Fruit fly (Drosophila melanogaster): ENCODE data around the gene Sap-r.

The Sap-r gene

DNA sequence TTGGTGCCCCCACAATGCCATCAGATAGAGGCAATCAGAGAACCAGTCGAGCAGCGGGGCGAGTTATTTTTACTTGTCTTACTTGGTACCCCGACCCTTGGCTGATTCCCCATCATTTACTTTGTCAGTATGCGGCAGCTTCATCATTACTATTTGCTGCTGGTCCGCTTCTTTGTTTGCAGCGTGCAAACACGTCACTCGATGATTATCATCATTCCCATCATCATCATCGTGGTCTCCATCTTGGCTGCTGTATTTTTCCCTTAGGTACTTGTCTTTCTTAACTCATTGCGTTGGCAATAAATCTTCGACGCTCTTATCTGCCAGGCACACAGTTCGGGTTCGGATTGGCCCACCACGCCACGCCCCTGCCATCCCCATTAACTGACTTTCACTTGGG lies 43.2 kb upstream of the Sap-r start:
- no peak for TF ChIP-seq CG10431 (GFP tag; optimal IDR thresholded peaks at IDR 0.05)
- TF ChIP-seq CG7928 (GFP tag; optimal IDR thresholded peaks at IDR 0.05), result no peak
- TF ChIP-seq CG15479 (GFP tag; optimal IDR thresholded peaks at IDR 0.05), result no peak
- TF ChIP-seq dati (GFP tag; IDR thresholded peaks at IDR 0.05), result no peak
- peak; percentile 5 for TF ChIP-seq gem (tag; optimal IDR thresholded peaks at IDR 0.05)
- no peak for TF ChIP-seq CG2889 (GFP tag; IDR thresholded peaks at IDR 0.05)
- no peak for TF ChIP-seq CG43689 (GFP tag; IDR thresholded peaks at IDR 0.05)
- TF ChIP-seq CG14050 (GFP tag; IDR thresholded peaks at IDR 0.05), result no peak
- TF ChIP-seq Oaz (GFP tag; IDR thresholded peaks at IDR 0.05), result no peak
- no peak for TF ChIP-seq cato (GFP tag; optimal IDR thresholded peaks at IDR 0.05; ENCODE audit: borderline replicate concordance)
- no peak for TF ChIP-seq CG2199 (GFP tag; IDR thresholded peaks at IDR 0.05)
- no peak for TF ChIP-seq phol (tag; optimal IDR thresholded peaks at IDR 0.05)
- TF ChIP-seq Mes4 (GFP tag; optimal IDR thresholded peaks at IDR 0.05), result no peak
- no peak for TF ChIP-seq CG15269 (tag; optimal IDR thresholded peaks at IDR 0.05)
- TF ChIP-seq Oli (tag; optimal IDR thresholded peaks at IDR 0.05), result no peak
- TF ChIP-seq CG12942 (GFP tag; optimal IDR thresholded peaks at IDR 0.05), result no peak
- TF ChIP-seq ATbp (GFP tag; optimal IDR thresholded peaks at IDR 0.05), result peak; percentile 59
- no peak for TF ChIP-seq gce (GFP tag; IDR thresholded peaks at IDR 0.05)
- no peak for TF ChIP-seq sim (GFP tag; IDR thresholded peaks at IDR 0.05)
- TF ChIP-seq twi (tag; optimal IDR thresholded peaks at IDR 0.05), result no peak
- TF ChIP-seq stwl (tag; optimal IDR thresholded peaks at IDR 0.05), result no peak
- no peak for TF ChIP-seq zen2 (GFP tag; IDR thresholded peaks at IDR 0.05; ENCODE audit: partially characterized antibody)
- no peak for TF ChIP-seq Bdp1 (GFP tag; optimal IDR thresholded peaks at IDR 0.05)
- TF ChIP-seq CG17361 (GFP tag; IDR thresholded peaks at IDR 0.05), result no peak
- TF ChIP-seq hbn (GFP tag; IDR thresholded peaks at IDR 0.05; ENCODE audit: partially characterized antibody), result no peak
- TF ChIP-seq ftz-f1 (GFP tag; optimal IDR thresholded peaks at IDR 0.05), result no peak
- no peak for TF ChIP-seq corto (GFP tag; optimal IDR thresholded peaks at IDR 0.05)
- no peak for TF ChIP-seq Spps (tag; optimal IDR thresholded peaks at IDR 0.05)
- no peak for TF ChIP-seq nom (GFP tag; optimal IDR thresholded peaks at IDR 0.05)
- TF ChIP-seq vvl (GFP tag; IDR thresholded peaks at IDR 0.05), result no peak
- TF ChIP-seq CG16863 (GFP tag; optimal IDR thresholded peaks at IDR 0.05), result no peak
- TF ChIP-seq Atf-2 (GFP tag; optimal IDR thresholded peaks at IDR 0.05), result no peak
- TF ChIP-seq bsh (GFP tag; optimal IDR thresholded peaks at IDR 0.05), result peak in 1 of 2 experiments; percentile 8
- no peak for TF ChIP-seq Vsx1 (GFP tag; optimal IDR thresholded peaks at IDR 0.05)
- no peak for TF ChIP-seq cg (GFP tag; optimal IDR thresholded peaks at IDR 0.05)
- no peak for TF ChIP-seq nerfin-1 (tag; optimal IDR thresholded peaks at IDR 0.05)
- TF ChIP-seq ems (GFP tag; optimal IDR thresholded peaks at IDR 0.05), result no peak
- no peak for TF ChIP-seq slou (GFP tag; optimal IDR thresholded peaks at IDR 0.05)
- TF ChIP-seq run (tag; optimal IDR thresholded peaks at IDR 0.05), result no peak
- TF ChIP-seq sc (optimal IDR thresholded peaks at IDR 0.05), result no peak
- no peak for TF ChIP-seq sc (GFP tag; optimal IDR thresholded peaks at IDR 0.05)
- TF ChIP-seq CG17359 (tag; optimal IDR thresholded peaks at IDR 0.05), result peak; percentile 12
- no peak for TF ChIP-seq Jarid2 (GFP tag; optimal IDR thresholded peaks at IDR 0.05)
- TF ChIP-seq Blimp-1 (GFP tag; optimal IDR thresholded peaks at IDR 0.05), result peak; percentile 9
- TF ChIP-seq CG11398 (GFP tag; optimal IDR thresholded peaks at IDR 0.05), result no peak
- TF ChIP-seq rib (GFP tag; IDR thresholded peaks at IDR 0.05), result no peak
- no peak for TF ChIP-seq NfI (GFP tag; optimal IDR thresholded peaks at IDR 0.05)
- TF ChIP-seq Antp (GFP tag; optimal IDR thresholded peaks at IDR 0.05), result no peak
- TF ChIP-seq Hr78 (GFP tag; optimal IDR thresholded peaks at IDR 0.05), result no peak
- no peak for TF ChIP-seq Dp (GFP tag; optimal IDR thresholded peaks at IDR 0.05)
- no peak for TF ChIP-seq Hand (GFP tag; optimal IDR thresholded peaks at IDR 0.05)
